Worm (Caenorhabditis elegans) whole organism, midembryonic: ENCODE results near the gene srz-6.

Experiments used
- flt-1 ChIP-seq: fragments of 200-800 bp; sonication (Bioruptor generic); IDR thresholded peaks from 2 replicates; pipeline ENCODE4 v1.3.6; 2022; ENCODE audit warnings: missing genetic modification characterization, missing compliant biosample characterization
- ztf-29 ChIP-seq: fragments of 200-800 bp; sonication (Bioruptor generic); IDR thresholded peaks from 2 replicates; pipeline ENCODE4 v1.3.6; 2022; ENCODE audit warnings: missing genetic modification reagents, missing genetic modification characterization, missing compliant biosample characterization

DNA sequence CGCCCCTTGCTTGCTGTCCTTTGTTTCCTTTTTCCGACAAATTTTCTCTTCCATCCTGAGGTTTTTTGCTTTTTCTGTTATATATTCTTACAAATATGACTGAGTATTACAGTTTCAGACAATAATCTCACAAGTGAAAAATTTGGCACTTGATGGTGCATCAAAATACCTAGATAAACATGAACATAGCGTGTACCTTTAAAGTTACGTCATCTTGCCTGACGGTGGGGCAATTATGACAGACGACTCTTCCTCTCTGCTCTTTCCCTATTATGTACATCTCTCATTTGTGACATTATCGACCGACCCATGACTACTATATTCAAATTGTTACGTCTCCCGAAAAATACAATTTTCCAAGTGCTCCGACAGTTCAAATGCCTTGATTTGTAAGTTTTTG is 9.4 kb upstream of the srz-6 start, which contains the start of gene fbxb-102:
- no peak for TF ChIP-seq flt-1 (GFP tag; lab: Robert Waterston, UW)
- TF ChIP-seq ztf-29 (GFP tag; lab: Robert Waterston, UW), result no peak
